Fruit fly (Drosophila melanogaster): ENCODE data around the gene Invadolysin.

Invadolysin gene

DNA sequence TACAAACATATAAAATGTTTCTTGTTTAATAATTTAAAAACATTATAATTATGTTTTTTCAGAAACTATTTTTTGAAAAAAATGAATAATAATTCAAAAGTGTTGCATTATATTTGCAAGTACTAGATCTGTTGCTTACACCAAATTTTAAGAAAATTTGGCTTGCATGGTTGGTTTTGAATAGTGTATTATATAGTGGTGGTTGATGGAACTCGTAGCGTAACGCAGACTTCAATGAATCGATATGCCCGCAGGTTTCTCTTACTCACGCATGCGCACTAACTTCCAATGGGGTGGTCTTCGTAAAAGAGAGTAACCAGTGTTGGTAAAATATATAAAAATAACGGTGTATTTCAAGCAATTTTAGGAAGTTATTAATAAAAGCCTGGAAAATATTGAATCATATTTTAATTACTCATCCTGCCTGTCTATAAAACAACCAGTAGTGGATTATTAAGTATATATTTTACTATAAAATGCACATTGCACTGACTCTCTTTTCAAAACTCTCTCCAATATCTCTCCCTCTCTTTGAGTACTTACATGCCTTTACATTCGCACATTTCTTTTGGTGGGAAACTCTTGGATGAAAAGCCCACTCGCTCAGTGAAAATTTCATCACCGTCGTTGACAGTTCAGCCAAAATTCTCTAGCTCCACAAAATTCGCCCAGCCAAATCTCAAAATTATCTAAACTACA is 45.8 kb downstream of the Invadolysin start, which contains the start of gene Syn:
Gene Syn, plus strand, starts transcription at position 606 of the 699 bp plus-strand sequence.
- TF ChIP-seq Eip78C (GFP tag) = peak; percentile 48
- no peak for TF ChIP-seq CG7368 (GFP tag; optimal IDR thresholded peaks at IDR 0.05)
- TF ChIP-seq vri (GFP tag; optimal IDR thresholded peaks at IDR 0.05) = no peak
- TF ChIP-seq CG6163 (GFP tag; IDR thresholded peaks at IDR 0.05) = no peak
- TF ChIP-seq Hr4 (GFP tag; optimal IDR thresholded peaks at IDR 0.05) = peak; percentile 37
- peak; percentile 4 for TF ChIP-seq CG32006 (GFP tag; optimal IDR thresholded peaks at IDR 0.05)
- TF ChIP-seq eg (GFP tag; IDR thresholded peaks at IDR 0.05) = no peak
- TF ChIP-seq dsx (GFP tag; optimal IDR thresholded peaks at IDR 0.05; ENCODE audit: poor library complexity, severe bottlenecking) = no peak
- no peak for TF ChIP-seq ss (GFP tag; optimal IDR thresholded peaks at IDR 0.05)
- no peak for TF ChIP-seq esn (GFP tag; optimal IDR thresholded peaks at IDR 0.05)

DNA sequence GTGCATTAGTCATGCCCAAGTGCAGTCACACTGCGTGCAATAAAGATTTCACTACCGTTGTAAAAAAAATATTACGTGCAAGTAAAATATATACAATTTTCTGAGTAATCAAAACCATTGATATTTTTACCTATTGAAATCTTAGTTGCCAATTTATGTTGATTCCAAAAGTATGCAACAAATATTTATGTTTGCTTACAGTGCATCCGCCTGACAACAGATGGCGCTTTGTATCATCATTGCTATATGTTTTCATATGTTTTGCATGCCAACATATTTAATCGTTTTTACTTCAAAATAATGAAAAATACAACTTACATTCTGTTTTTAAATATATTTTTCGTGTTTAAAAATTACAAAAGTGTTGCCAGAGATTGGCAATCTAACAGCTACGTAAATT is 59.1 kb downstream of the Invadolysin start:
- TF ChIP-seq Hr39 (GFP tag; optimal IDR thresholded peaks at IDR 0.05) (peak; percentile 2), Eip75B (GFP tag; optimal IDR thresholded peaks at IDR 0.05) (no peak), Ets21C (GFP tag; optimal IDR thresholded peaks at IDR 0.05) (no peak), spab (GFP tag; optimal IDR thresholded peaks at IDR 0.05) (no peak), topi (GFP tag; optimal IDR thresholded peaks at IDR 0.05) (peak; percentile 30), CG31627 (GFP tag; optimal IDR thresholded peaks at IDR 0.05) (peak; percentile 28), CG3919 (GFP tag; optimal IDR thresholded peaks at IDR 0.05) (peak; percentile 24), CG4318 (GFP tag; optimal IDR thresholded peaks at IDR 0.05) (no peak), lz (GFP tag; optimal IDR thresholded peaks at IDR 0.05) (peak; percentile 23), Eip78C (GFP tag) (peak; percentile 74), vri (GFP tag; optimal IDR thresholded peaks at IDR 0.05) (no peak), Hr4 (GFP tag; optimal IDR thresholded peaks at IDR 0.05) (peak; percentile 4), esn (GFP tag; optimal IDR thresholded peaks at IDR 0.05) (peak; percentile 17), fkh (GFP tag; optimal IDR thresholded peaks at IDR 0.05) (peak; percentile 13), cyc (GFP tag; optimal IDR thresholded peaks at IDR 0.05) (peak; percentile 16), Met (GFP tag; optimal IDR thresholded peaks at IDR 0.05) (peak; percentile 30), CG3032 (tag; optimal IDR thresholded peaks at IDR 0.05) (no peak), Hr38 (GFP tag; optimal IDR thresholded peaks at IDR 0.05) (no peak), Ets96B (tag; optimal IDR thresholded peaks at IDR 0.05) (no peak), CG32006 (GFP tag; optimal IDR thresholded peaks at IDR 0.05) (peak; percentile 14), fd59A (GFP tag; optimal IDR thresholded peaks at IDR 0.05) (no peak)

DNA sequence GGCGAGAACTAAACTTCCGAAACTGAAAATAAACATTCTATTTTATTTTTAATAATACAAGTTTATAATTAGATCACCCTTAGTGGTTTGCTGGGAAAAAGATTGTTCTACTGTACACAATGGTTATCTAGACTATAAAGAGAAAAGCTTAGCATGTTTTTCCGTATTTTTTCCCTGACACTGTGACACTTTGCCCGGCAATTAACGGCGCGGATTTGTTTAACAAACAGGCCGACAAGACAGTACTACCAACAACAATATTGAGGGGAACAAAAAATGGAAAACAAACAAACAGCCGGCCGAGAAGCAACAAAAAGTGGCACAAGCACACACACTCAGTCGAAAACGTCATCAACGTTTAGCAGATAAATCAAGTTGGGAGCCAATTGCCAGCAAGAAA is 62.3 kb downstream of the Invadolysin start:
- no peak for TF ChIP-seq dac (GFP tag; optimal IDR thresholded peaks at IDR 0.05)
- no peak for TF ChIP-seq CG10669 (GFP tag; optimal IDR thresholded peaks at IDR 0.05)
- no peak for TF ChIP-seq CG3919 (GFP tag; optimal IDR thresholded peaks at IDR 0.05)
- TF ChIP-seq CG15336 (GFP tag; IDR thresholded peaks at IDR 0.05) = no peak
- TF ChIP-seq topi (GFP tag; optimal IDR thresholded peaks at IDR 0.05) = no peak
- TF ChIP-seq CG9139 (GFP tag; optimal IDR thresholded peaks at IDR 0.05) = no peak
- peak; percentile 27 for TF ChIP-seq fkh (GFP tag; optimal IDR thresholded peaks at IDR 0.05)
- TF ChIP-seq OdsH (GFP tag; optimal IDR thresholded peaks at IDR 0.05) = no peak
- no peak for TF ChIP-seq CG6163 (GFP tag; IDR thresholded peaks at IDR 0.05)
- no peak for TF ChIP-seq Hr39 (GFP tag; optimal IDR thresholded peaks at IDR 0.05)
- peak; percentile 55 for TF ChIP-seq svp (GFP tag)
- no peak for TF ChIP-seq Hr4 (GFP tag; optimal IDR thresholded peaks at IDR 0.05)
